ENCODE assay signal across 3 worm cellular contexts in the genomic region with DNA sequence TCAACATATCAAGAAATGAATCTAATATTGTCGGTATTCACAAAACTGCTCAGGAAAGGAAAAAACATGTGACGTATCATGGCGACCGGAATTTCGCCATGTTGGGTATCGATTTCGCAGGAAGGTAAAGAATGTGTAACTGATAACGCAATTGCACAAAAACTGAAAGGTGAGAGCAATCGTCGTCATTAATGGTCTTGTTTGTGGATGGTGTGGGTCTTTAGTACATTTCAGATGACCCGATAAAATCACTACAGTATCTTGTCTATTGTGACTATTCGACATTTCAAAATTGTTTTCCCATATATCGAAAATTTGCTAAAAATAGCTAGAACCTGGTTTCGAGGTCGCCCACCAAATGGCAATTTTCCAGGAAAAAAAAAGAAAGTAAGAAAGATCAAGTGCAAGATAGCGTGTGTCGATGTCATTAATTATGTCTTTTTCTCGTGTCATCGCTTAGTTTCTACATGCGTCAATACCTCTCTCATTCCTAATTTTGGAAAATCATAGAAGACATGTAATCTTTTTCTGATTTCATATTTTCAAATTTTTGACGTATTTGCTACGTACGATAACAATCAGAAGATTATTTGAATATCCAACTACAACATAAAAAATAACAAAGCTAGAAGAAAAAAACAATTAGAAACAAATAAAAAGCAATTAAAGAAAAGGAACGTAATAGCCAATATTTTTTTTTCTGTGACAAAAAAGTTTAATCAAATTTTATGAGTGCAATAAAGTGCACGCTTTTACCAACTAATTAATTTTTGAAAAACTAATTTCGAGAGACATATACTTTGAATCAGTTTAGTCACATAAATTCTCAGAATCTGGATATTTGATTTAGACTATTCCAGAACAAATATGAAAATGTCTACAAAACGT.
TF ChIP-seq lines count a peak whose summit lies in the region.

No protein-coding gene starts in this region.

TF ChIP-seq in whole organism, L1 larva, 84 proteins besides CTCF, POLR2A, EP300 and RAD21 (continued from another document and continues in another):
- peak; percentile 7 for TF ChIP-seq nhr-20 (tag; optimal IDR thresholded peaks at IDR 0.05; lab: Kevin White, UChicago)
- TF ChIP-seq Y116A8C.19 (tag; optimal IDR thresholded peaks at IDR 0.05; lab: Kevin White, UChicago; ENCODE audit: borderline replicate concordance) = no peak
- TF ChIP-seq unc-30 (tag; optimal IDR thresholded peaks at IDR 0.05; lab: Kevin White, UChicago) = no peak
- TF ChIP-seq jun-1 (tag; optimal IDR thresholded peaks at IDR 0.05; lab: Kevin White, UChicago) = no peak
- no peak for TF ChIP-seq C16A3.4 (tag; optimal IDR thresholded peaks at IDR 0.05; lab: Kevin White, UChicago)
- no peak for TF ChIP-seq ces-1 (GFP tag; optimal IDR thresholded peaks at IDR 0.05; lab: Kevin White, UChicago)
- no peak for TF ChIP-seq lin-35 (GFP tag; optimal IDR thresholded peaks at IDR 0.05; lab: Kevin White, UChicago)
- no peak for TF ChIP-seq lir-3 (tag; optimal IDR thresholded peaks at IDR 0.05; lab: Kevin White, UChicago; ENCODE audit: poor library complexity)
- TF ChIP-seq tlp-1 (tag; optimal IDR thresholded peaks at IDR 0.05; lab: Kevin White, UChicago) = no peak
- TF ChIP-seq fkh-8 (tag; optimal IDR thresholded peaks at IDR 0.05; lab: Kevin White, UChicago) = peak; percentile 61
- no peak for TF ChIP-seq swsn-7 (tag; optimal IDR thresholded peaks at IDR 0.05; lab: Kevin White, UChicago)
- TF ChIP-seq elt-2 (tag; optimal IDR thresholded peaks at IDR 0.05; lab: Kevin White, UChicago) = peak; percentile 19
- no peak for TF ChIP-seq mep-1 (tag; optimal IDR thresholded peaks at IDR 0.05; lab: Kevin White, UChicago)
- TF ChIP-seq mdl-1 (tag; optimal IDR thresholded peaks at IDR 0.05; lab: Kevin White, UChicago) = no peak
- TF ChIP-seq isw-1 (GFP tag; IDR thresholded peaks at IDR 0.05; lab: Robert Waterston, UW) = no peak
- TF ChIP-seq ceh-82 (tag; optimal IDR thresholded peaks at IDR 0.05; lab: Kevin White, UChicago) = no peak
- TF ChIP-seq fos-1 (tag; optimal IDR thresholded peaks at IDR 0.05; lab: Kevin White, UChicago) = no peak
- TF ChIP-seq nhr-90 (tag; optimal IDR thresholded peaks at IDR 0.05; lab: Kevin White, UChicago; ENCODE audit: poor library complexity) = no peak
- peak; percentile 25 for TF ChIP-seq pqm-1 (tag; optimal IDR thresholded peaks at IDR 0.05; lab: Kevin White, UChicago)
- no peak for TF ChIP-seq efl-3 (GFP tag; optimal IDR thresholded peaks at IDR 0.05; lab: Kevin White, UChicago)
- no peak for TF ChIP-seq mab-9 (GFP tag; IDR thresholded peaks at IDR 0.05; lab: Robert Waterston, UW)
- no peak for TF ChIP-seq pag-3 (tag; optimal IDR thresholded peaks at IDR 0.05; lab: Kevin White, UChicago; ENCODE audit: borderline replicate concordance, insufficient read depth)
- no peak for TF ChIP-seq zag-1 (tag; optimal IDR thresholded peaks at IDR 0.05; lab: Kevin White, UChicago)
- TF ChIP-seq sptf-1 (tag; optimal IDR thresholded peaks at IDR 0.05; lab: Kevin White, UChicago) = no peak
- no peak for TF ChIP-seq skn-1 (tag; optimal IDR thresholded peaks at IDR 0.05; lab: Kevin White, UChicago)
- peak; percentile 61 for TF ChIP-seq nhr-71 (tag; optimal IDR thresholded peaks at IDR 0.05; lab: Kevin White, UChicago)
- no peak for TF ChIP-seq tbx-2 (tag; optimal IDR thresholded peaks at IDR 0.05; lab: Kevin White, UChicago)
- TF ChIP-seq unc-86 (tag; optimal IDR thresholded peaks at IDR 0.05; lab: Kevin White, UChicago) = peak; percentile 28
- no peak for TF ChIP-seq grh-1 (GFP tag; IDR thresholded peaks at IDR 0.05; lab: Robert Waterston, UW)
- TF ChIP-seq irx-1 (tag; optimal IDR thresholded peaks at IDR 0.05; lab: Kevin White, UChicago) = peak; percentile 22
- TF ChIP-seq xbp-1 (tag; optimal IDR thresholded peaks at IDR 0.05; lab: Kevin White, UChicago) = no peak
- TF ChIP-seq rnt-1 (tag; optimal IDR thresholded peaks at IDR 0.05; lab: Kevin White, UChicago) = no peak
- peak; percentile 90 for TF ChIP-seq dsc-1 (tag; optimal IDR thresholded peaks at IDR 0.05; lab: Kevin White, UChicago)
- no peak for TF ChIP-seq C34B4.2 (tag; optimal IDR thresholded peaks at IDR 0.05; lab: Kevin White, UChicago)
- TF ChIP-seq aha-1 (tag; optimal IDR thresholded peaks at IDR 0.05; lab: Kevin White, UChicago) = no peak
- TF ChIP-seq nhr-47 (tag; optimal IDR thresholded peaks at IDR 0.05; lab: Kevin White, UChicago) = peak; percentile 49
- TF ChIP-seq ztf-4 (tag; optimal IDR thresholded peaks at IDR 0.05; lab: Kevin White, UChicago) = no peak
- TF ChIP-seq alr-1 (tag; optimal IDR thresholded peaks at IDR 0.05; lab: Kevin White, UChicago; ENCODE audit: borderline replicate concordance) = no peak
- peak; percentile 32 for TF ChIP-seq lin-39 (tag; optimal IDR thresholded peaks at IDR 0.05; lab: Kevin White, UChicago)
- no peak for TF ChIP-seq lin-13 (GFP tag; optimal IDR thresholded peaks at IDR 0.05; lab: Kevin White, UChicago)
- peak in 1 of 2 experiments; percentile 22 for TF ChIP-seq lsy-2 (tag; optimal IDR thresholded peaks at IDR 0.05; lab: Kevin White, UChicago)

TF ChIP-seq in whole organism, L3 larva, 47 proteins besides CTCF, POLR2A, EP300 and RAD21 (continued from another document):
- TF ChIP-seq lin-39 (tag; optimal IDR thresholded peaks at IDR 0.05; lab: Kevin White, UChicago) = peak; percentile 15

TF ChIP-seq in whole organism, L4 larva, 104 proteins besides CTCF, POLR2A, EP300 and RAD21 (continued from another document):
- TF ChIP-seq ama-1 (optimal IDR thresholded peaks at IDR 0.05; lab: Kevin White, UChicago) (no peak), mdl-1 (tag; optimal IDR thresholded peaks at IDR 0.05; lab: Kevin White, UChicago) (no peak), nhr-28 (tag; optimal IDR thresholded peaks at IDR 0.05; lab: Kevin White, UChicago) (peak; percentile 59), nhr-10 (tag; optimal IDR thresholded peaks at IDR 0.05; lab: Kevin White, UChicago) (no peak), daf-16 (GFP tag; optimal IDR thresholded peaks at IDR 0.05; lab: Kevin White, UChicago) (no peak), daf-16 (tag; optimal IDR thresholded peaks at IDR 0.05; lab: Kevin White, UChicago) (peak; percentile 65), ztf-11 (tag; optimal IDR thresholded peaks at IDR 0.05; lab: Kevin White, UChicago) (no peak), ceh-62 (tag; optimal IDR thresholded peaks at IDR 0.05; lab: Kevin White, UChicago) (no peak), jun-1 (tag; optimal IDR thresholded peaks at IDR 0.05; lab: Kevin White, UChicago) (no peak), saeg-2 (GFP tag; IDR thresholded peaks at IDR 0.05; lab: Robert Waterston, UW) (no peak), unc-39 (tag; optimal IDR thresholded peaks at IDR 0.05; lab: Kevin White, UChicago) (no peak), arid-1 (GFP tag; conservative IDR thresholded peaks at IDR 0.05; lab: Robert Waterston, UW) (no peak), unc-62 (GFP tag; optimal IDR thresholded peaks at IDR 0.05 in 1 of 2; lab: Kevin White, UChicago) (peak in 1 of 2 experiments; percentile 97), unc-62 (tag; optimal IDR thresholded peaks at IDR 0.05; lab: Kevin White, UChicago) (no peak), vab-7 (GFP tag; IDR thresholded peaks at IDR 0.05; lab: Robert Waterston, UW) (no peak), egl-27 (tag; optimal IDR thresholded peaks at IDR 0.05; lab: Kevin White, UChicago) (no peak), pqm-1 (tag; optimal IDR thresholded peaks at IDR 0.05; lab: Kevin White, UChicago) (peak; percentile 33), ZK337.2 (GFP tag; IDR thresholded peaks at IDR 0.05; lab: Robert Waterston, UW) (no peak), F10B5.3 (tag; optimal IDR thresholded peaks at IDR 0.05; lab: Kevin White, UChicago) (no peak), nhr-42 (GFP tag; IDR thresholded peaks at IDR 0.05; lab: Robert Waterston, UW) (no peak), lim-7 (GFP tag; IDR thresholded peaks at IDR 0.05; lab: Robert Waterston, UW) (no peak), mdt-29 (GFP tag; IDR thresholded peaks at IDR 0.05; lab: Robert Waterston, UW) (no peak), R02D3.7 (tag; optimal IDR thresholded peaks at IDR 0.05; lab: Kevin White, UChicago) (no peak), rbr-2 (tag; optimal IDR thresholded peaks at IDR 0.05; lab: Kevin White, UChicago) (no peak), dve-1 (tag; optimal IDR thresholded peaks at IDR 0.05; lab: Kevin White, UChicago; ENCODE audit: insufficient read depth) (peak; percentile 45), Y5F2A.4 (GFP tag; optimal IDR thresholded peaks at IDR 0.05; lab: Kevin White, UChicago) (no peak), ZK546.5 (tag; optimal IDR thresholded peaks at IDR 0.05; lab: Kevin White, UChicago) (no peak), zfp-3 (GFP tag; conservative IDR thresholded peaks at IDR 0.05; lab: Robert Waterston, UW) (no peak), sdz-12 (GFP tag; optimal IDR thresholded peaks at IDR 0.05; lab: Kevin White, UChicago) (no peak), lin-13 (GFP tag; optimal IDR thresholded peaks at IDR 0.05; lab: Kevin White, UChicago) (no peak), dmd-8 (GFP tag; IDR thresholded peaks at IDR 0.05; lab: Robert Waterston, UW) (no peak), F44E2.7 (GFP tag; IDR thresholded peaks at IDR 0.05; lab: Robert Waterston, UW) (no peak), dmd-9 (GFP tag; IDR thresholded peaks at IDR 0.05; lab: Robert Waterston, UW) (no peak), daf-19 (GFP tag; conservative IDR thresholded peaks at IDR 0.05; lab: Robert Waterston, UW) (no peak), Y75B8A.6 (GFP tag; IDR thresholded peaks at IDR 0.05; lab: Robert Waterston, UW) (no peak), nhr-237 (tag; optimal IDR thresholded peaks at IDR 0.05; lab: Kevin White, UChicago) (no peak), T26A8.4 (GFP tag; IDR thresholded peaks at IDR 0.05; lab: Robert Waterston, UW) (no peak), nhr-77 (tag; optimal IDR thresholded peaks at IDR 0.05; lab: Kevin White, UChicago) (no peak), dpl-1 (GFP tag; optimal IDR thresholded peaks at IDR 0.05; lab: Kevin White, UChicago) (no peak), duxl-1 (tag; optimal IDR thresholded peaks at IDR 0.05; lab: Kevin White, UChicago; ENCODE audit: poor library complexity) (no peak), F26F4.8 (GFP tag; conservative IDR thresholded peaks at IDR 0.05; lab: Robert Waterston, UW) (no peak), ztf-7 (tag; optimal IDR thresholded peaks at IDR 0.05; lab: Kevin White, UChicago) (no peak), fkh-10 (GFP tag; optimal IDR thresholded peaks at IDR 0.05; lab: Kevin White, UChicago) (no peak), mes-2 (tag; optimal IDR thresholded peaks at IDR 0.05; lab: Kevin White, UChicago; ENCODE audit: poor library complexity, severe bottlenecking) (no peak), nhr-41 (GFP tag; IDR thresholded peaks at IDR 0.05; lab: Robert Waterston, UW) (no peak), aha-1 (tag; lab: Kevin White, UChicago) (peak; percentile 73), zip-11 (GFP tag; IDR thresholded peaks at IDR 0.05; lab: Robert Waterston, UW) (no peak), gei-8 (GFP tag; optimal IDR thresholded peaks at IDR 0.05; lab: Kevin White, UChicago) (no peak), zfp-2 (tag; optimal IDR thresholded peaks at IDR 0.05; lab: Kevin White, UChicago) (no peak), skn-1 (tag; optimal IDR thresholded peaks at IDR 0.05; lab: Kevin White, UChicago) (no peak), lir-3 (tag; optimal IDR thresholded peaks at IDR 0.05; lab: Kevin White, UChicago) (no peak), snpc-1.2 (GFP tag; IDR thresholded peaks at IDR 0.05; lab: Robert Waterston, UW) (no peak), F49E8.2 (tag; optimal IDR thresholded peaks at IDR 0.05; lab: Kevin White, UChicago; ENCODE audit: borderline replicate concordance) (no peak), Y48G9A.11 (GFP tag; IDR thresholded peaks at IDR 0.05; lab: Robert Waterston, UW) (no peak), hlh-11 (tag; optimal IDR thresholded peaks at IDR 0.05; lab: Kevin White, UChicago) (no peak), mep-1 (tag; optimal IDR thresholded peaks at IDR 0.05; lab: Kevin White, UChicago) (peak; percentile 40), dmd-6 (GFP tag; IDR thresholded peaks at IDR 0.05; lab: Robert Waterston, UW) (peak; percentile 51), lin-29 (GFP tag; IDR thresholded peaks at IDR 0.05; lab: Robert Waterston, UW) (no peak), unc-130 (GFP tag; optimal IDR thresholded peaks at IDR 0.05; lab: Kevin White, UChicago) (no peak), lsy-2 (tag; optimal IDR thresholded peaks at IDR 0.05; lab: Kevin White, UChicago) (peak in 1 of 2 experiments; percentile 10), tag-97 (GFP tag; IDR thresholded peaks at IDR 0.05; lab: Robert Waterston, UW) (no peak), nhr-6 (tag; optimal IDR thresholded peaks at IDR 0.05; lab: Kevin White, UChicago) (no peak), aly-2 (tag; optimal IDR thresholded peaks at IDR 0.05; lab: Kevin White, UChicago) (no peak)
